Worm (Caenorhabditis elegans): ENCODE measurements around the gene gpd-1.

Gene gpd-1

DNA sequence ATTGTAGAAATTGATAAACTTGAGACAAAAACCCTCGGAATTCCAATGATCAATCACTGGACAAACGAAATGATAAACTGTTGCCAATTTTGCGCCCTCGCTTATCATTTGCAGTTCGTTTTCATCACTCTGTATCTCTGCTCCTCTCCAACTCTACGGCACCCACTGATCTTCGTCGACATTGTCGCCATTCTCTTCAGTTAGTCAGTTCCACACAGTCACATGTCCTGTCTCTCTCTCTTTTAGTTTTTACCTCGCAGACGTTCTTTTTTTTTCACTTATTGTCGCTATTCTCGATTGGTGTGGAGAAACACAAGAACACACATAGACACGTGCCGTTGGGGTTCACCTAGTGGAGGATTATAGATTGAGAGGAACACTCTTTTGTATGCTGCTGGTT lies 4.9 kb upstream of the gpd-1 start:
- TF ChIP-seq C06A6.2 (GFP tag; conservative IDR thresholded peaks at IDR 0.05) (peak; percentile 45; the same call in 1 of the 2 replicates), K11D2.4 (GFP tag; IDR thresholded peaks at IDR 0.05) (peak; percentile 77), somi-1 (GFP tag; optimal IDR thresholded peaks at IDR 0.05) (peak; percentile 92), lin-26 (GFP tag; IDR thresholded peaks at IDR 0.05) (peak; percentile 64; the same call in 1 of the 2 replicates), Y53F4B.3 (GFP tag; IDR thresholded peaks at IDR 0.05) (no peak), snpc-1.1 (tag; optimal IDR thresholded peaks at IDR 0.05; ENCODE audit: insufficient read depth) (no peak), madf-10 (tag; optimal IDR thresholded peaks at IDR 0.05) (peak; percentile 52), mxl-1 (tag; optimal IDR thresholded peaks at IDR 0.05) (no peak), tbp1 (GFP tag; optimal IDR thresholded peaks at IDR 0.05) (peak; percentile 18), ztf-25 (GFP tag; IDR thresholded peaks at IDR 0.05) (no peak), B0336.3 (GFP tag; IDR thresholded peaks at IDR 0.05) (peak; percentile 49; the same call in 1 of the 2 replicates), rec-8 (tag; optimal IDR thresholded peaks at IDR 0.05) (no peak), ztf-18 (tag; optimal IDR thresholded peaks at IDR 0.05) (no peak), pbrm-1 (GFP tag; IDR thresholded peaks at IDR 0.05) (peak; percentile 59; the same call in 1 of the 2 replicates), dpl-1 (GFP tag; optimal IDR thresholded peaks at IDR 0.05) (no peak), F23B12.7 (tag; optimal IDR thresholded peaks at IDR 0.05; ENCODE audit: insufficient read depth) (no peak), nfyb-1 (GFP tag; IDR thresholded peaks at IDR 0.05) (peak; percentile 75; the same call in 1 of the 2 replicates), F22D6.2 (tag; optimal IDR thresholded peaks at IDR 0.05) (peak; percentile 61), hmg-1.2 (GFP tag; IDR thresholded peaks at IDR 0.05) (peak; percentile 51; the same call in 1 of the 2 replicates), die-1 (tag; optimal IDR thresholded peaks at IDR 0.05) (peak; percentile 65), snpc-4 (GFP tag; optimal IDR thresholded peaks at IDR 0.05) (no peak), snpc-4 (tag; optimal IDR thresholded peaks at IDR 0.05) (peak in 3 of 4 experiments; percentile 27 to 57 (median 32)), attf-5 (GFP tag; optimal IDR thresholded peaks at IDR 0.05) (peak; percentile 69), ceh-27 (GFP tag; optimal IDR thresholded peaks at IDR 0.05) (peak; percentile 65), chd-7 (tag; optimal IDR thresholded peaks at IDR 0.05) (peak; percentile 68), unc-62 (GFP tag; optimal IDR thresholded peaks at IDR 0.05) (peak; percentile 25), ets-4 (GFP tag; optimal IDR thresholded peaks at IDR 0.05) (peak; percentile 59), dox-1 (GFP tag; IDR thresholded peaks at IDR 0.05) (peak; percentile 48; the same call in 1 of the 2 replicates), nhr-90 (tag; optimal IDR thresholded peaks at IDR 0.05) (no peak), ztf-22 (GFP tag; optimal IDR thresholded peaks at IDR 0.05) (peak; percentile 88), K12H6.12 (tag; optimal IDR thresholded peaks at IDR 0.05) (peak; percentile 43), Y53G8AR.9 (GFP tag; conservative IDR thresholded peaks at IDR 0.05) (peak; percentile 6; the same call in 1 of the 2 replicates), hsf-1 (GFP tag; IDR thresholded peaks at IDR 0.05) (0 out of 2 replicates have a peak, but pooled peaks have one; percentile 43), pha-4 (tag; optimal IDR thresholded peaks at IDR 0.05) (peak; percentile 82), let-607 (tag; optimal IDR thresholded peaks at IDR 0.05) (peak; percentile 64 to 67), lin-35 (GFP tag; optimal IDR thresholded peaks at IDR 0.05) (no peak), attf-6 (GFP tag; IDR thresholded peaks at IDR 0.05) (no peak), egl-18 (GFP tag; IDR thresholded peaks at IDR 0.05) (no peak), rcor-1 (GFP tag; IDR thresholded peaks at IDR 0.05) (0 out of 2 replicates have a peak, but pooled peaks have one; percentile 6), lin-40 (tag; optimal IDR thresholded peaks at IDR 0.05) (peak; percentile 75), aptf-2 (GFP tag; conservative IDR thresholded peaks at IDR 0.05) (no peak), let-526 (GFP tag; IDR thresholded peaks at IDR 0.05) (peak; percentile 62; the same call in 1 of the 2 replicates), rpc-1 (optimal IDR thresholded peaks at IDR 0.05) (no peak), rpc-1 (tag; optimal IDR thresholded peaks at IDR 0.05) (no peak), madf-8 (GFP tag; conservative IDR thresholded peaks at IDR 0.05) (no peak), ekl-4 (GFP tag; IDR thresholded peaks at IDR 0.05) (peak; percentile 52), cebp-1 (GFP tag; IDR thresholded peaks at IDR 0.05) (peak; percentile 8; the same call in 1 of the 2 replicates), cebp-1 (tag; optimal IDR thresholded peaks at IDR 0.05) (peak; percentile 73)
